Worm (Caenorhabditis elegans): ENCODE data around the gene gpa-11.

Gene gpa-11

ce11 chrII:4288572-4288971 lies 41.6 kb downstream of the gpa-11 start:
- TF ChIP-seq ama-1 (optimal IDR thresholded peaks at IDR 0.05) (no peak), R02D3.7 (tag; optimal IDR thresholded peaks at IDR 0.05) (no peak), unc-39 (tag; optimal IDR thresholded peaks at IDR 0.05) (no peak), elt-1 (tag; optimal IDR thresholded peaks at IDR 0.05) (peak; percentile 24), egl-5 (tag; optimal IDR thresholded peaks at IDR 0.05) (no peak), mdl-1 (tag; optimal IDR thresholded peaks at IDR 0.05) (no peak), snpc-4 (tag; optimal IDR thresholded peaks at IDR 0.05) (no peak), nhr-11 (tag; optimal IDR thresholded peaks at IDR 0.05) (no peak), aly-2 (tag; optimal IDR thresholded peaks at IDR 0.05) (no peak), jun-1 (tag; optimal IDR thresholded peaks at IDR 0.05) (no peak), tbx-2 (tag; optimal IDR thresholded peaks at IDR 0.05) (no peak), elt-2 (tag; optimal IDR thresholded peaks at IDR 0.05) (peak; percentile 48), nhr-23 (tag; optimal IDR thresholded peaks at IDR 0.05) (no peak), pha-4 (tag; optimal IDR thresholded peaks at IDR 0.05) (no peak), eor-1 (tag; optimal IDR thresholded peaks at IDR 0.05) (no peak), pqm-1 (tag; optimal IDR thresholded peaks at IDR 0.05) (peak; percentile 43), fos-1 (tag; optimal IDR thresholded peaks at IDR 0.05) (no peak)

ce11 chrII:4291799-4292198 lies 44.8 kb downstream of the gpa-11 start:
- TF ChIP-seq ama-1 (optimal IDR thresholded peaks at IDR 0.05) (no peak), fkh-10 (GFP tag; optimal IDR thresholded peaks at IDR 0.05) (peak; percentile 37), egl-27 (tag; optimal IDR thresholded peaks at IDR 0.05) (no peak), nhr-43 (tag; optimal IDR thresholded peaks at IDR 0.05; ENCODE audit: poor library complexity, severe bottlenecking) (no peak), lsy-12 (tag; optimal IDR thresholded peaks at IDR 0.05) (no peak), skn-1 (tag; optimal IDR thresholded peaks at IDR 0.05) (no peak)

- TF ChIP-seq pha-4 (tag; optimal IDR thresholded peaks at IDR 0.05) (peak; percentile 36), skn-1 (tag; optimal IDR thresholded peaks at IDR 0.05) (no peak)
These were observed 46.1 kb downstream of the gpa-11 start for ce11 chrII:4293027-4293522.

ce11 chrII:4294189-4294588 lies 47.2 kb downstream of the gpa-11 start:
- TF ChIP-seq eor-1 (tag; optimal IDR thresholded peaks at IDR 0.05) (no peak), ceh-9 (tag; optimal IDR thresholded peaks at IDR 0.05) (no peak), pqm-1 (tag; optimal IDR thresholded peaks at IDR 0.05) (no peak), tbx-2 (tag; optimal IDR thresholded peaks at IDR 0.05) (no peak), elt-1 (tag; optimal IDR thresholded peaks at IDR 0.05) (peak; percentile 84), daf-12 (tag; optimal IDR thresholded peaks at IDR 0.05) (no peak), lin-15B (tag; optimal IDR thresholded peaks at IDR 0.05) (no peak), ztf-11 (tag; optimal IDR thresholded peaks at IDR 0.05) (no peak), mdl-1 (tag; optimal IDR thresholded peaks at IDR 0.05) (no peak), aly-2 (tag; optimal IDR thresholded peaks at IDR 0.05) (no peak), nhr-23 (tag; optimal IDR thresholded peaks at IDR 0.05) (peak; percentile 70), lsy-12 (tag; optimal IDR thresholded peaks at IDR 0.05) (no peak), unc-39 (tag; optimal IDR thresholded peaks at IDR 0.05) (no peak), elt-2 (tag; optimal IDR thresholded peaks at IDR 0.05) (no peak), sea-2 (GFP tag; optimal IDR thresholded peaks at IDR 0.05) (no peak)

ce11 chrII:4294801-4295200 lies 47.8 kb downstream of the gpa-11 start, which contains the start of gene rml-4:
rml-4 (plus strand) TSS chrII:4295101.
- TF ChIP-seq nhr-77 (tag; optimal IDR thresholded peaks at IDR 0.05) = no peak
- no peak for TF ChIP-seq mdl-1 (tag; optimal IDR thresholded peaks at IDR 0.05)
- TF ChIP-seq zag-1 (tag; optimal IDR thresholded peaks at IDR 0.05) = no peak
- TF ChIP-seq mml-1 (tag; optimal IDR thresholded peaks at IDR 0.05) = no peak
- no peak for TF ChIP-seq ceh-16 (tag; optimal IDR thresholded peaks at IDR 0.05)
- no peak for TF ChIP-seq nhr-43 (tag; optimal IDR thresholded peaks at IDR 0.05; ENCODE audit: poor library complexity, severe bottlenecking)
- no peak for TF ChIP-seq elt-2 (tag; optimal IDR thresholded peaks at IDR 0.05)
- TF ChIP-seq snpc-4 (tag; optimal IDR thresholded peaks at IDR 0.05) = no peak
- TF ChIP-seq ztf-11 (tag; optimal IDR thresholded peaks at IDR 0.05) = no peak
- TF ChIP-seq fkh-2 (tag; optimal IDR thresholded peaks at IDR 0.05) = no peak

- TF ChIP-seq nhr-23 (tag; optimal IDR thresholded peaks at IDR 0.05) = no peak
- TF ChIP-seq mml-1 (tag; optimal IDR thresholded peaks at IDR 0.05) = no peak
- TF ChIP-seq ceh-16 (tag; optimal IDR thresholded peaks at IDR 0.05) = no peak
- TF ChIP-seq lin-39 (tag; optimal IDR thresholded peaks at IDR 0.05) = no peak
- TF ChIP-seq elt-2 (tag; optimal IDR thresholded peaks at IDR 0.05) = peak; percentile 53
These were observed 50.3 kb downstream of the gpa-11 start for ce11 chrII:4297259-4297658.

All from whole organism, L3 larva.